Worm (Caenorhabditis elegans): ENCODE results near the gene C29F3.3.

DNA sequence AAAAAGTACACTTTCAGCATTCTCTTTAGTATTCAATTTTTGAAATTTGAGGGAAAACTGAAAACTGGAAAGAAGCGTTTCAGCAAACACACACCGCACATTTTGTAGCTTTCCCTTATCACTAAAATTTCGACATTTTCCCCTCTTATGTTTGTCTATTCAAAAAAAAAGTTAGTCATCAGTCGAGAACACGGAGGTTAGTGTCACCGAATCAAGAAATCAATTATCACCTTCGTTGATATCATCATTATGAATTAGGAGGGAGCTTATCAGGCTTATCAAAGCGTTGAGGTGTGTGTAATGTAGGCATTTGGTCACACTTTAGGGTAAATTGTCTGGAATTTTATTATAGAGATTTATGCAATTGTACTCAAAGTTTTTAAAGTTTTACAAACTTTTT is 48.6 kb downstream of the C29F3.3 start, which contains the start of gene cpr-3:
- TF ChIP-seq lsy-2 (tag; optimal IDR thresholded peaks at IDR 0.05) (no peak), lin-13 (GFP tag; optimal IDR thresholded peaks at IDR 0.05) (no peak), snpc-4 (tag; optimal IDR thresholded peaks at IDR 0.05) (no peak), fkh-4 (tag; optimal IDR thresholded peaks at IDR 0.05; ENCODE audit: borderline replicate concordance) (no peak), mep-1 (tag; optimal IDR thresholded peaks at IDR 0.05) (no peak), nhr-47 (tag; optimal IDR thresholded peaks at IDR 0.05) (no peak), elt-3 (tag; optimal IDR thresholded peaks at IDR 0.05) (no peak), efl-3 (GFP tag; optimal IDR thresholded peaks at IDR 0.05) (no peak), nhr-11 (tag; optimal IDR thresholded peaks at IDR 0.05) (no peak), nhr-76 (tag; optimal IDR thresholded peaks at IDR 0.05) (no peak), nhr-90 (tag; optimal IDR thresholded peaks at IDR 0.05; ENCODE audit: poor library complexity) (peak; percentile 19), zag-1 (tag; optimal IDR thresholded peaks at IDR 0.05) (no peak)
